Fruit fly (Drosophila melanogaster) whole organism, adult: ENCODE measurements around the gene CG32106.

ENCODE experiments used
- CG12768 ChIP-seq: fragments of 200-800 bp; sonication (Bioruptor generic); optimal IDR thresholded peaks from 2 replicates; lab custom pipeline; 2017; ENCODE audit warnings: missing biosample characterization, missing genetic modification characterization, mild to moderate bottlenecking, moderate library complexity, missing genetic modification reagents
- CG14711 ChIP-seq: fragments of 200-800 bp; sonication (Bioruptor generic); optimal IDR thresholded peaks from 2 replicates; lab custom pipeline; 2018; ENCODE audit warnings: missing biosample characterization, mild to moderate bottlenecking, missing genetic modification characterization, moderate library complexity
- CG1620 ChIP-seq: fragments of 200-800 bp; sonication (Bioruptor generic); optimal IDR thresholded peaks from 2 replicates; lab custom pipeline; 2016; ENCODE audit warnings: missing biosample characterization, missing genetic modification characterization
- CG33017 ChIP-seq: fragments of 200-800 bp; sonication (Bioruptor generic); optimal IDR thresholded peaks from 2 replicates; lab custom pipeline; 2018; ENCODE audit warnings: missing biosample characterization, mild to moderate bottlenecking, missing genetic modification characterization, moderate library complexity
- CG5204 ChIP-seq: fragments of 200-800 bp; sonication (Bioruptor generic); optimal IDR thresholded peaks from 2 replicates; lab custom pipeline; 2016; ENCODE audit warnings: missing biosample characterization, missing genetic modification characterization
- CG7045 ChIP-seq: fragments of 200-800 bp; sonication (Bioruptor generic); optimal IDR thresholded peaks from 2 replicates; lab custom pipeline; 2017; ENCODE audit warnings: missing biosample characterization, mild to moderate bottlenecking, missing genetic modification characterization
- CG7101 ChIP-seq: fragments of 200-800 bp; sonication (Bioruptor generic); optimal IDR thresholded peaks from 2 replicates; lab custom pipeline; 2018; ENCODE audit warnings: missing biosample characterization, mild to moderate bottlenecking, missing genetic modification characterization, moderate library complexity
- Clk ChIP-seq: fragments of 200-800 bp; sonication (Bioruptor generic); optimal IDR thresholded peaks from 2 replicates; lab custom pipeline; 2017; ENCODE audit warnings: missing biosample characterization, missing genetic modification characterization
- Crg-1 ChIP-seq: fragments of 200-800 bp; sonication (Bioruptor generic); optimal IDR thresholded peaks from 2 replicates; lab custom pipeline; 2016; ENCODE audit warnings: missing biosample characterization, missing genetic modification characterization
- Hr96 ChIP-seq: fragments of 200-800 bp; sonication (Bioruptor generic); optimal IDR thresholded peaks from 2 replicates; lab custom pipeline; 2016; ENCODE audit warnings: missing biosample characterization, missing genetic modification characterization
- Mnt ChIP-seq: fragments of 200-800 bp; sonication (Bioruptor generic); optimal IDR thresholded peaks from 2 replicates; lab custom pipeline; 2016; ENCODE audit warnings: missing biosample characterization, mild to moderate bottlenecking, missing genetic modification characterization
- bab1 ChIP-seq: fragments of 200-800 bp; sonication (Bioruptor generic); optimal IDR thresholded peaks from 3 replicates; lab custom pipeline; 2019; ENCODE audit warnings: missing biosample characterization, mild to moderate bottlenecking, missing genetic modification characterization, moderate library complexity
- cic ChIP-seq: fragments of 200-800 bp; sonication (Bioruptor generic); optimal IDR thresholded peaks from 2 replicates; lab custom pipeline; 2017; ENCODE audit warnings: missing biosample characterization, mild to moderate bottlenecking, missing genetic modification characterization, moderate library complexity
- cnc ChIP-seq, 2 experiments: fragments of >200 bp; optimal IDR thresholded peaks; 2 replicates each; lab custom pipeline; 2017
- kay ChIP-seq: fragments of 200-800 bp; sonication (Bioruptor generic); peaks from one replicate; lab custom pipeline; 2016; ENCODE audit warnings: missing biosample characterization, missing genetic modification characterization, borderline replicate concordance
- pad ChIP-seq: fragments of 200-800 bp; sonication (Bioruptor generic); optimal IDR thresholded peaks from 3 replicates; lab custom pipeline; 2017; ENCODE audit warnings: missing biosample characterization, missing genetic modification characterization, mild to moderate bottlenecking, moderate library complexity, missing genetic modification reagents
- tj ChIP-seq: fragments of 200-800 bp; sonication (Bioruptor generic); optimal IDR thresholded peaks from 3 replicates; lab custom pipeline; 2017; ENCODE audit warnings: missing biosample characterization, mild to moderate bottlenecking, missing genetic modification characterization, moderate library complexity
- toe ChIP-seq: fragments of 200-800 bp; sonication (Bioruptor generic); optimal IDR thresholded peaks from 2 replicates; lab custom pipeline; 2016; ENCODE audit warnings: missing biosample characterization, missing genetic modification characterization

The CG32106 gene

dm6 chr3L:12729601-12730000 lies 48.9 kb downstream of the CG32106 start:
- TF ChIP-seq Crg-1 (GFP tag; lab: Kevin White, UChicago) = no peak
- no peak for TF ChIP-seq cnc (optimal IDR thresholded peaks at IDR 0.05; lab: Kevin White, UChicago)
- TF ChIP-seq CG7045 = no peak
- TF ChIP-seq CG1620 = no peak
- TF ChIP-seq Clk (GFP tag; lab: Kevin White, UChicago) = no peak
- TF ChIP-seq Mnt (GFP tag; lab: Kevin White, UChicago) = no peak
- no peak for TF ChIP-seq tj
- no peak for TF ChIP-seq CG33017 (tag; lab: Kevin White, UChicago)
- TF ChIP-seq toe (GFP tag; lab: Kevin White, UChicago) = no peak
- TF ChIP-seq cic = no peak

- TF ChIP-seq CG1620 = no peak
- no peak for TF ChIP-seq Clk (GFP tag; lab: Kevin White, UChicago)
- no peak for TF ChIP-seq Hr96 (GFP tag; lab: Kevin White, UChicago)
- TF ChIP-seq CG12768 (GFP tag; lab: Kevin White, UChicago) = no peak
- TF ChIP-seq kay (GFP tag; lab: Kevin White, UChicago) = no peak
- no peak for TF ChIP-seq CG7101
- no peak for TF ChIP-seq tj
- no peak for TF ChIP-seq CG33017 (tag; lab: Kevin White, UChicago)
- no peak for TF ChIP-seq cnc (optimal IDR thresholded peaks at IDR 0.05; lab: Kevin White, UChicago)
- no peak for TF ChIP-seq CG5204 (GFP tag; lab: Kevin White, UChicago)
- no peak for TF ChIP-seq pad (GFP tag; lab: Kevin White, UChicago)
- no peak for TF ChIP-seq CG7045
- no peak for TF ChIP-seq cic
- TF ChIP-seq toe (GFP tag; lab: Kevin White, UChicago) = no peak
- no peak for TF ChIP-seq CG14711 (tag; lab: Kevin White, UChicago)
- TF ChIP-seq Mnt (GFP tag; lab: Kevin White, UChicago) = no peak
- no peak for TF ChIP-seq bab1 (GFP tag; lab: Kevin White, UChicago)
- no peak for TF ChIP-seq Crg-1 (GFP tag; lab: Kevin White, UChicago)
Measured at dm6 chr3L:12727212-12727611, 51.3 kb downstream of the CG32106 start.

dm6 chr3L:12725749-12726148 lies 52.8 kb downstream of the CG32106 start:
- no peak for TF ChIP-seq Mnt (GFP tag; lab: Kevin White, UChicago)
- no peak for TF ChIP-seq Clk (GFP tag; lab: Kevin White, UChicago)
